Fruit fly (Drosophila melanogaster) whole organism, embryonic: Measurements from ENCODE around the gene Asator.

Source experiments
- CG12391 ChIP-seq: fragments of 200-800 bp; sonication (Bioruptor generic); optimal IDR thresholded peaks from 3 replicates; lab custom pipeline; 2018; ENCODE audit warnings: missing biosample characterization, mild to moderate bottlenecking, missing genetic modification characterization, moderate library complexity
- HmgD ChIP-seq: fragments of 200-800 bp; sonication (Bioruptor generic); optimal IDR thresholded peaks from 3 replicates; lab custom pipeline; 2016; ENCODE audit warnings: missing biosample characterization, missing genetic modification characterization
- Poxn ChIP-seq: fragments of 200-800 bp; sonication (Bioruptor generic); IDR thresholded peaks from 2 replicates; pipeline ENCODE4 v1.3.6; 2022; ENCODE audit warnings: missing biosample characterization, missing genetic modification characterization
- hbn ChIP-seq: fragments of 200-800 bp; sonication (Bioruptor generic); IDR thresholded peaks from 2 replicates; pipeline ENCODE4 v1.3.6; 2022; ENCODE audit warnings: missing biosample characterization, missing genetic modification characterization; ENCODE audit not compliant: partially characterized antibody
- org-1 ChIP-seq: fragments of 200-800 bp; sonication (Bioruptor generic); optimal IDR thresholded peaks from 2 replicates; lab custom pipeline; 2017; ENCODE audit warnings: missing biosample characterization, missing genetic modification characterization
- pfk ChIP-seq: fragments of 200-800 bp; sonication (Bioruptor generic); optimal IDR thresholded peaks from 2 replicates; lab custom pipeline; 2018; ENCODE audit warnings: missing biosample characterization, mild to moderate bottlenecking, missing genetic modification characterization, moderate library complexity
- sim ChIP-seq: fragments of 200-800 bp; sonication (Bioruptor generic); IDR thresholded peaks from 2 replicates; pipeline ENCODE4 v1.3.6; 2022; ENCODE audit warnings: missing biosample characterization, missing genetic modification characterization

DNA sequence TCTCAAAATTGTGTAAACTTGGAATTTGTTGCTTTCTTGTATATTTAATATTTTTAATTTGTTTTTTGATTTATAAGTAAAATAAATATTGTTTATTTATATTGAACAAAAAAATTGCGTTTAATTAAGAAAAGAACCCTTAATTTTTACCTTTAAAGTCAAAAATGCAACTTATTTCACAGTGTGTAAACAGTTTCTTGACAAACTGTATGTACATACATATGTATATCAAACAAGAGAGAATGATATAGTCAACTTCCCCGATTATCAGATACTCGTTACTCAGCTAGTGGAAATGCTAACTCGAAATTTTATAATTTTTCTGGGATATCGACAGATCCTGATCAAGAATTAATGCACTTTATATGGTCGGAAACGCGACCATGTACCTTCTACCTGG, 67.8 kb downstream of the Asator start:
- TF ChIP-seq pfk (no peak), HmgD (GFP tag; lab: Kevin White, UChicago) (no peak), hbn (no peak), Poxn (GFP tag; lab: Robert Waterston, UW) (no peak), CG12391 (tag; lab: Kevin White, UChicago) (no peak), org-1 (GFP tag; lab: Kevin White, UChicago) (no peak), sim (GFP tag; lab: Robert Waterston, UW) (no peak)
